Worm (Caenorhabditis elegans) whole organism, L2 larva: ENCODE measurements around the gene D1086.8.

Source experiments
- R02D3.7 ChIP-seq: fragments of 150-350 bp; optimal IDR thresholded peaks from 2 replicates; lab custom pipeline; 2014; ENCODE audit warnings: missing biosample characterization, missing genetic modification characterization
- ZK546.5 ChIP-seq: sonication (generic microtip); optimal IDR thresholded peaks from 2 replicates; lab custom pipeline; 2017; ENCODE audit warnings: missing biosample characterization, missing genetic modification characterization
- ama-1 ChIP-seq: fragments of 150-350 bp; optimal IDR thresholded peaks from 2 replicates; lab custom pipeline; 2018; ENCODE audit warnings: inconsistent platforms
- mdl-1 ChIP-seq, 2 experiments: fragments of 150-350 bp in 1 of 2; sonication (generic microtip) in 1 of 2; optimal IDR thresholded peaks; 2 replicates each; lab custom pipeline; 2017; ENCODE audit warnings: missing biosample characterization in 2 of 2, missing genetic modification characterization in 2 of 2
- nhr-10 ChIP-seq: sonication (generic microtip); optimal IDR thresholded peaks from 2 replicates; lab custom pipeline; 2017; ENCODE audit warnings: missing biosample characterization, missing genetic modification characterization
- nhr-237 ChIP-seq: fragments of 150-350 bp; optimal IDR thresholded peaks from 2 replicates; lab custom pipeline; 2014; ENCODE audit warnings: missing biosample characterization, missing genetic modification characterization
- nhr-25 ChIP-seq: fragments of 150-350 bp; sonication (generic microtip); optimal IDR thresholded peaks from 3 replicates; lab custom pipeline; 2014; ENCODE audit warnings: missing biosample characterization, missing genetic modification characterization
- snpc-4 ChIP-seq: fragments of 150-350 bp; optimal IDR thresholded peaks from 2 replicates; lab custom pipeline; 2014; ENCODE audit warnings: missing biosample characterization, missing genetic modification characterization
- unc-62 ChIP-seq: fragments of 150-350 bp; optimal IDR thresholded peaks from 2 replicates; lab custom pipeline; 2014; ENCODE audit warnings: missing biosample characterization, missing genetic modification reagents, missing genetic modification characterization

DNA sequence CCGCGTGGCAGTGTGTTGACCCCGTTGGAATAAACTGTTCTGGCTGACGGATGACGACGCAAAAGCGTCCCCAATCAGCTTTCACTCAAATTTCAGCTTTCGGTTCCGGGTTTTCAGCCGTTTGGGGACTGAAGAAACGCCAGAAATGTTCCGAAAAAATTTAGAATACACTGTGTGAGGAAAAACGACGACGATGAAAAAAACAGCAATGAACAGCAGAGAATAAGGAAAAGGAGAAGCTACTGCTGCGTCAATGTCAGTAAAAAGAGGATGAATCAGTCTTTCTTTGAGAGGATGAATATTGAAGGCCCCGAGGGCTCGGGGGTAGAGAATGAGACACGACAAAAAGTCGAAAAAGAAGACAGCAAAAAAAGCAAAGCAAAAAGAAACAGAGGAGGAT, 35.0 kb downstream of the D1086.8 start:
- TF ChIP-seq unc-62 (GFP tag; lab: Kevin White, UChicago) (no peak), nhr-25 (tag; lab: Kevin White, UChicago) (no peak), ZK546.5 (tag; lab: Kevin White, UChicago) (no peak), nhr-237 (tag; lab: Kevin White, UChicago) (no peak), mdl-1 (tag; optimal IDR thresholded peaks at IDR 0.05; lab: Kevin White, UChicago) (no peak), snpc-4 (no peak), R02D3.7 (tag; lab: Kevin White, UChicago) (no peak), nhr-10 (tag; lab: Kevin White, UChicago) (no peak), ama-1 (lab: Kevin White, UChicago) (no peak)
